Worm (Caenorhabditis elegans): ENCODE measurements around the gene F55A11.4.

Gene F55A11.4

DNA sequence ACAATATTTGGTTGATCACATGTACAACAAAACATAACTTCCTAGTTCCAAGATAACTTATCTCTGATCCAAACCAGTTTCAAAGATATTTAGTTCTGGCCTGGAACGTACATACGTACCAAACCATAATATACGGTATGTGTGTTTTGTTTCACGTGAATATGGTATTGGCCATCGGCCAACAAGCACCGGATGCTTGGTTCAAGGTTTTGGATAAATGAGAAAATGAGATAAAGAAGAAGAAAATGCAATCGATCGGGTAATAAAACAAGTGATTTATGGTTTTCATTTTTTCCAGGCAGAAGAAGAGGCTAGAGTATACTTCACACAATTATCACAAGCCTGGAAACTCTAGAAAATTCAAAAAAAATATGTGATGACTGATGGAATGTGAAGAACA, 25.1 kb downstream of the F55A11.4 start:
- TF ChIP-seq ztf-23 (GFP tag; IDR thresholded peaks at IDR 0.05) (no peak), ref-1 (GFP tag; conservative IDR thresholded peaks at IDR 0.05) (no peak), tab-1 (GFP tag; IDR thresholded peaks at IDR 0.05) (no peak), ztf-29 (GFP tag; IDR thresholded peaks at IDR 0.05) (no peak), T22C8.4 (GFP tag; IDR thresholded peaks at IDR 0.05) (no peak), klf-2 (GFP tag; conservative IDR thresholded peaks at IDR 0.05) (no peak), cog-1 (tag; optimal IDR thresholded peaks at IDR 0.05) (no peak)

DNA sequence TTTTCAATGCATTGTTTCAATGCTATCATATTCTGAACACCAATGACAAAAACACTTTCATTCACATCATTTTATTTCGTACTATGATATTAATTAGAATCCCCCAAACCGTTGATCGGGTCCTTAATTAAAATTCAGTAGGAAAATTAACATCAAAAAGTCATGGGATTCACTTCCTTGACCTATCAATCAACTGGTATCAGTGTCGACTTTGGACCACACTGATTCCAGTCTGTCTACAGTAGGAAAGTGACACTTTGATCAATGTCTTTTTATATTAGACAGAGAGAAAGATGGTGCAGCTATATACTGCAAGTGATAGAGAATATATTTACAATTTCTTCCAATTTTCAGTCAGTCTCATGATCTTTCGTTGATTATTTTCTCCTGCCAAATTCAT, 26.1 kb downstream of the F55A11.4 start:
- TF ChIP-seq cog-1 (tag; optimal IDR thresholded peaks at IDR 0.05), result no peak
- TF ChIP-seq tab-1 (GFP tag; IDR thresholded peaks at IDR 0.05), result no peak
- TF ChIP-seq klf-2 (GFP tag; conservative IDR thresholded peaks at IDR 0.05), result no peak
- TF ChIP-seq T22C8.4 (GFP tag; IDR thresholded peaks at IDR 0.05), result no peak
- no peak for TF ChIP-seq ref-1 (GFP tag; conservative IDR thresholded peaks at IDR 0.05)
- TF ChIP-seq flt-1 (GFP tag; IDR thresholded peaks at IDR 0.05), result no peak
- no peak for TF ChIP-seq ztf-23 (GFP tag; IDR thresholded peaks at IDR 0.05)
- TF ChIP-seq ztf-29 (GFP tag; IDR thresholded peaks at IDR 0.05), result no peak
- no peak for TF ChIP-seq med-1 (GFP tag; optimal IDR thresholded peaks at IDR 0.05; ENCODE audit: insufficient read depth)

DNA sequence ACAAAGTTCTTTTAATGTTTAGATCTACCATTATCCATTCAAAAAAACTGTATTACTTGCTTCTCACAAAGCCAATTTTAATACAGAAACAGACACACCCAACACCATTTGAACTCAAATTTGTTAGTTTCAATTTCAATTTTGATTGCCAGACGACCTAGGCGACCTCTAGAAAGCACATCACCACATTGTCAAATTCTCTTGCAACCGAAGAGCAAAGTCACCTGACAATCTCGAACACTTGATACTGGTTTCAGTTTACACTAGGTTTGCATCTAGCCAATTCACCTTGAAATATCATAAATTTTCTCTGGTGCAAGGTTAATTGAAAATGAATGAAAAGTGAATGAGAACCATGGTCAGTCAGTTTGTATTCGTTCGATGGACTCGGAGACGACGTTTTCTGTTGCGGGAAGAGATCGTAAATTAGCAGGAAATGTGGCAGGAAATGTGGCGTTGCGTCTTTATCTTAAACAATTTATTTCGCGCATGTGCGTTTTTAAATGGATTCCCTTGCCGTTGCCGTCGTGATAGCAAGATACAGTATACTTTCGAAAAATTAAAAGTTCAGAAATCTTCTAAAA, 27.1 kb downstream of the F55A11.4 start:
- TF ChIP-seq ztf-23 (GFP tag; IDR thresholded peaks at IDR 0.05) (no peak), med-1 (GFP tag; optimal IDR thresholded peaks at IDR 0.05; ENCODE audit: insufficient read depth) (no peak), flt-1 (GFP tag; IDR thresholded peaks at IDR 0.05) (no peak), ref-1 (GFP tag; conservative IDR thresholded peaks at IDR 0.05) (no peak), T22C8.4 (GFP tag; IDR thresholded peaks at IDR 0.05) (no peak), klf-2 (GFP tag; conservative IDR thresholded peaks at IDR 0.05) (no peak), tab-1 (GFP tag; IDR thresholded peaks at IDR 0.05) (no peak), cog-1 (tag; optimal IDR thresholded peaks at IDR 0.05) (no peak), ztf-29 (GFP tag; IDR thresholded peaks at IDR 0.05) (no peak)

DNA sequence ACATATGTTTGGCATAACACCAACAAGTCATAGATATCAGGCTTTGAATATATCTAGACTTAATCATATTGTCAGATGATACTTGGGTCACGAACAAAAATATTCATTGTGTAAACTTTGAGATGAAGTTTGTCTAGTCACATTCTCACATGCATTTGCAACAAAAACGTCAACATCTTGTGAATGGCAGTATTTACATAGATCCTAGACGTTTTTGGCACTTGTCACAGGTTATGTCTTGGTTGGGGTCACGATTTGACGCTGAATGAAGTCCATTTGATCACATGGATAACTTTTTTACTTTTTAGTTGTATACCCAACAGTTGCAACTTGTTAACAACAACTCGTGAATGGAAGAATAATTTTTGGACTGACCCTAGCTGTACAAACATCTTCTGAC, 28.1 kb downstream of the F55A11.4 start:
- TF ChIP-seq tab-1 (GFP tag; IDR thresholded peaks at IDR 0.05), result no peak
- TF ChIP-seq ztf-29 (GFP tag; IDR thresholded peaks at IDR 0.05), result no peak
- no peak for TF ChIP-seq ztf-23 (GFP tag; IDR thresholded peaks at IDR 0.05)
- TF ChIP-seq flt-1 (GFP tag; IDR thresholded peaks at IDR 0.05), result no peak

DNA sequence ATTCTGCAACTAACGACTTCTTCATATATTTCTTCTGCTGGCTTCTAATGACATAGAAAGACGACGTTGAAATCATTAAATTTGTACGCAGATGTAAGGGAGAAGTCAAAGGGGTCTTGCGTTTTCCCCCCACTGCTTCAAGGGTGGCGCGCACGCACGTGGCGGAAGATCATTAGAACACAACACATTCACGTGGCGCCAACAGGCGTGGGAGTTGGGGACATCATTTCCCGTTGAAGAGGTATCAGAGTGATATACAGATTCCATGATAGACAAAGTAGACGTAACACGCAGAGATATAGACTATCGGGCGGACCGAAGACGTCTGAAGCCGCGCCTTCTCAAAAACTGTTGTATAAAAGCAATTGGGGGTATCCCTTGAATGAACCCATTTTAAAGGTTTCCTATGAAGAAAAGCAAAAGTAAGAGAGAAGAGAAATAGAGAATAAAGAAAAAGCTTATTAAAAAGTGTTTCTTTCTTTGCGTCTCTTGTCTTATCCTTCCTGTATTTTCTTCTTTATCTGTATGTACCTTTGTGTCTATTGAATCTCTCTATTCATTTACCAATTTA, 29.1 kb downstream of the F55A11.4 start:
- TF ChIP-seq cog-1 (tag; optimal IDR thresholded peaks at IDR 0.05) (no peak), T22C8.4 (GFP tag; IDR thresholded peaks at IDR 0.05) (no peak), klf-2 (GFP tag; conservative IDR thresholded peaks at IDR 0.05) (no peak), ref-1 (GFP tag; conservative IDR thresholded peaks at IDR 0.05) (no peak), ztf-29 (GFP tag; IDR thresholded peaks at IDR 0.05) (no peak), flt-1 (GFP tag; IDR thresholded peaks at IDR 0.05) (no peak), tab-1 (GFP tag; IDR thresholded peaks at IDR 0.05) (no peak), ztf-23 (GFP tag; IDR thresholded peaks at IDR 0.05) (no peak)

- TF ChIP-seq ztf-29 (GFP tag; IDR thresholded peaks at IDR 0.05), result no peak
- TF ChIP-seq ref-1 (GFP tag; conservative IDR thresholded peaks at IDR 0.05), result no peak
- no peak for TF ChIP-seq klf-2 (GFP tag; conservative IDR thresholded peaks at IDR 0.05)
- TF ChIP-seq tab-1 (GFP tag; IDR thresholded peaks at IDR 0.05), result no peak
- TF ChIP-seq ztf-23 (GFP tag; IDR thresholded peaks at IDR 0.05), result no peak
- no peak for TF ChIP-seq flt-1 (GFP tag; IDR thresholded peaks at IDR 0.05)
- TF ChIP-seq cog-1 (tag; optimal IDR thresholded peaks at IDR 0.05), result no peak
Observed at ce11 chrV:11800486-11800885, 30.2 kb downstream of the F55A11.4 start.

DNA sequence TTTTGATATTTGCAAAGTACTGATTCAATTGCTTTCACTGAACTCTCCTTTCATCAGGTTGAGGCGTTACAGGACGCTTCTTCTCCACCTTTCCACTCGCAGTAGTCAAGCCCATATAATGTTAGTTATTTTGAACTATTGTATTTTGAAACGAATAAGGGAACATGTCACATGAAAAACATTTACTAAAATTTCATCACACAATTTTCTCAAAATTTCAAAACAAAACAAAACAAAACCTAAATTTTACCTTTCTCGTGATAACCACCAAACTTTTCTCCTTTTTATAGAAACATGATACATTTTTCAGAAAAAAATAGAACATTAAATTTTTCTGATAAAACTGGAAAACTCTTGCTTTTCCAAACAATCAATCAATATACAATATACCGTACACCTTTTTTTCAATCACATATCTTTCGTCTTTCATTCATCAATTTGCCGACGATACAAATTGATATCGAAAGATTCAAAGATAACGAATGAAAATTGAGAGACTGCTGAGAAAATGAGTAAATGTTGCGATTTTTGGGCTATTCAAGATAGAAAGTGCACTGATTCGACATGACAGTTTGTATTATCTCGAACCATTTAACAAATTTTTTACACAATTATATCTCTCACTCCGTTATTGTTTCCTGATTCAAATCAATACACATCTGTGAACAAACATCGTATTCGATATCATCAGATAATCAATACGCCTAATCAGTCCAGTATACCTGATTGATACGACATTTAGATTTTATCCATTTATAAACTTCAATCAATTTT, 31.0 kb downstream of the F55A11.4 start:
- no peak for TF ChIP-seq klf-2 (GFP tag; conservative IDR thresholded peaks at IDR 0.05)
- TF ChIP-seq flt-1 (GFP tag; IDR thresholded peaks at IDR 0.05), result no peak

DNA sequence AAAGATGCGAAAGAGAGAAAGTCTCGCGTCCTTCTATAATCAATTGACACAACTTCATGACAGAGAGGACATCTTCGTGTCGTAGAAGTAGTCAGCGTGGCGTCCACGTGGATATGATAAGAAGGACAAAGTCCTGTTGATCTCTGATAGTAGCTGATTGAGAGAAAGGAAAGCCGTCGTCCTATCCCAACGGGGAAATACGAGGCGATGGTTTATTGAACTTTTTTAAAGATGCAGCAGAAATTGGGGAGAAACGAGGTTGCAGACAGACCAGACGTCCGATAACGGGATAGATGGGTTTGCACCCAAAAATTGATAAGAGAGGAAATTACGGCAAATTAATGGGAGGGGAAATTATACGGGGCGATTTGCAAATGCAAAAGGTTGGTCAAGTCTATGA, 32.2 kb downstream of the F55A11.4 start:
- no peak for TF ChIP-seq flt-1 (GFP tag; IDR thresholded peaks at IDR 0.05)
- no peak for TF ChIP-seq med-1 (GFP tag; optimal IDR thresholded peaks at IDR 0.05; ENCODE audit: insufficient read depth)
- no peak for TF ChIP-seq ztf-23 (GFP tag; IDR thresholded peaks at IDR 0.05)
- no peak for TF ChIP-seq T22C8.4 (GFP tag; IDR thresholded peaks at IDR 0.05)
- no peak for TF ChIP-seq tab-1 (GFP tag; IDR thresholded peaks at IDR 0.05)
- TF ChIP-seq ztf-29 (GFP tag; IDR thresholded peaks at IDR 0.05), result no peak
- no peak for TF ChIP-seq cog-1 (tag; optimal IDR thresholded peaks at IDR 0.05)
- no peak for TF ChIP-seq ref-1 (GFP tag; conservative IDR thresholded peaks at IDR 0.05)
- no peak for TF ChIP-seq klf-2 (GFP tag; conservative IDR thresholded peaks at IDR 0.05)

- TF ChIP-seq med-1 (GFP tag; optimal IDR thresholded peaks at IDR 0.05; ENCODE audit: insufficient read depth), result no peak
- TF ChIP-seq ztf-29 (GFP tag; IDR thresholded peaks at IDR 0.05), result no peak
- no peak for TF ChIP-seq ref-1 (GFP tag; conservative IDR thresholded peaks at IDR 0.05)
- TF ChIP-seq tab-1 (GFP tag; IDR thresholded peaks at IDR 0.05), result no peak
- no peak for TF ChIP-seq ztf-23 (GFP tag; IDR thresholded peaks at IDR 0.05)
- no peak for TF ChIP-seq klf-2 (GFP tag; conservative IDR thresholded peaks at IDR 0.05)
- no peak for TF ChIP-seq flt-1 (GFP tag; IDR thresholded peaks at IDR 0.05)
- no peak for TF ChIP-seq T22C8.4 (GFP tag; IDR thresholded peaks at IDR 0.05)
- TF ChIP-seq cog-1 (tag; optimal IDR thresholded peaks at IDR 0.05), result no peak
Observed at ce11 chrV:11803518-11803994, 33.3 kb downstream of the F55A11.4 start.

- no peak for TF ChIP-seq ztf-29 (GFP tag; IDR thresholded peaks at IDR 0.05)
- TF ChIP-seq tab-1 (GFP tag; IDR thresholded peaks at IDR 0.05), result no peak
- no peak for TF ChIP-seq med-1 (GFP tag; optimal IDR thresholded peaks at IDR 0.05; ENCODE audit: insufficient read depth)
- no peak for TF ChIP-seq cog-1 (tag; optimal IDR thresholded peaks at IDR 0.05)
- TF ChIP-seq ztf-23 (GFP tag; IDR thresholded peaks at IDR 0.05), result no peak
- TF ChIP-seq T22C8.4 (GFP tag; IDR thresholded peaks at IDR 0.05), result no peak
- no peak for TF ChIP-seq ref-1 (GFP tag; conservative IDR thresholded peaks at IDR 0.05)
- TF ChIP-seq klf-2 (GFP tag; conservative IDR thresholded peaks at IDR 0.05), result no peak
- TF ChIP-seq flt-1 (GFP tag; IDR thresholded peaks at IDR 0.05), result no peak
Observed at ce11 chrV:11809935-11810334, 39.7 kb downstream of the F55A11.4 start.

Measured in whole organism, midembryonic.